Worm (Caenorhabditis elegans) whole organism, L4 larva: ENCODE results near the gene vps-53.

Experiments used
- R02D3.7 ChIP-seq: fragments of 150-350 bp; sonication (generic microtip); optimal IDR thresholded peaks from 3 replicates; lab custom pipeline; 2014; ENCODE audit warnings: missing biosample characterization, missing genetic modification characterization
- Y48G9A.11 ChIP-seq: fragments of 200-800 bp; sonication (Bioruptor generic); IDR thresholded peaks from 2 replicates; pipeline ENCODE4 v1.3.6; 2022; ENCODE audit warnings: missing genetic modification reagents, missing genetic modification characterization, missing compliant biosample characterization
- aha-1 ChIP-seq: fragments of 150-350 bp; peaks from one replicate; lab custom pipeline; 2014; ENCODE audit warnings: missing biosample characterization, missing genetic modification characterization
- ama-1 ChIP-seq: fragments of 150-350 bp; optimal IDR thresholded peaks from 2 replicates; lab custom pipeline; 2014; ENCODE audit warnings: inconsistent platforms, mixed read lengths
- ceh-82 ChIP-seq: sonication (generic microtip); optimal IDR thresholded peaks from 2 replicates; lab custom pipeline; 2017; ENCODE audit warnings: missing biosample characterization, missing genetic modification characterization
- daf-16 ChIP-seq, 3 experiments: sonication (generic microtip); optimal IDR thresholded peaks; 2 replicates each; lab custom pipeline; 2016 to 2017; ENCODE audit warnings: missing genetic modification characterization in 3 of 3, missing genetic modification reagents in 3 of 3, mild to moderate bottlenecking in 2 of 3, missing compliant biosample characterization in 2 of 3, missing biosample characterization in 1 of 3, moderate library complexity in 1 of 3
- dve-1 ChIP-seq: sonication (generic microtip); optimal IDR thresholded peaks from 2 replicates; lab custom pipeline; 2017; ENCODE audit warnings: antibody characterized with exemption, mild to moderate bottlenecking, missing genetic modification characterization, missing compliant biosample characterization; ENCODE audit not compliant: insufficient read depth
- jun-1 ChIP-seq: fragments of 150-350 bp; optimal IDR thresholded peaks from 2 replicates; lab custom pipeline; 2014; ENCODE audit warnings: missing biosample characterization, missing genetic modification reagents, missing genetic modification characterization
- nhr-25 ChIP-seq: sonication (generic microtip); optimal IDR thresholded peaks from 2 replicates; lab custom pipeline; 2017; ENCODE audit warnings: missing genetic modification characterization, mild to moderate bottlenecking, missing compliant biosample characterization, antibody characterized with exemption, moderate library complexity, borderline replicate concordance; ENCODE audit not compliant: insufficient read depth
- nhr-28 ChIP-seq: fragments of 150-350 bp; optimal IDR thresholded peaks from 2 replicates; lab custom pipeline; 2014; ENCODE audit warnings: missing biosample characterization, missing genetic modification characterization
- nhr-77 ChIP-seq: fragments of 150-350 bp; optimal IDR thresholded peaks from 2 replicates; lab custom pipeline; 2014; ENCODE audit warnings: missing biosample characterization, missing genetic modification characterization
- pha-4 ChIP-seq, 2 experiments: fragments of 150-350 bp in 1 of 2; fragments of 200-800 bp in 1 of 2; sonication (Bioruptor generic) in 1 of 2; IDR thresholded peaks in 1 of 2; optimal IDR thresholded peaks in 1 of 2; 2 replicates each; pipeline versions ENCODE4 v1.3.6 to Lab custom; 2014 to 2022; ENCODE audit warnings: missing genetic modification characterization in 2 of 2, missing genetic modification reagents in 2 of 2, missing biosample characterization in 1 of 2, missing compliant biosample characterization in 1 of 2
- skn-1 ChIP-seq: fragments of 150-350 bp; optimal IDR thresholded peaks from 2 replicates; lab custom pipeline; 2014; ENCODE audit warnings: missing biosample characterization, missing genetic modification characterization
- vab-7 ChIP-seq: fragments of 200-800 bp; sonication (Bioruptor generic); IDR thresholded peaks from 2 replicates; pipeline ENCODE4 v1.3.6; 2022; ENCODE audit warnings: missing genetic modification reagents, missing genetic modification characterization, missing compliant biosample characterization

- TF ChIP-seq aha-1 (tag; lab: Kevin White, UChicago) (no peak), nhr-28 (tag; lab: Kevin White, UChicago) (peak; percentile 15), dve-1 (tag; lab: Kevin White, UChicago) (no peak), vab-7 (GFP tag; lab: Robert Waterston, UW) (no peak), nhr-77 (tag; lab: Kevin White, UChicago) (no peak), skn-1 (tag; lab: Kevin White, UChicago) (no peak), ceh-82 (tag; lab: Kevin White, UChicago) (no peak), daf-16 (GFP tag; optimal IDR thresholded peaks at IDR 0.05; lab: Kevin White, UChicago) (no peak), daf-16 (tag; optimal IDR thresholded peaks at IDR 0.05; lab: Kevin White, UChicago) (no peak), R02D3.7 (no peak), pha-4 (GFP tag; IDR thresholded peaks at IDR 0.05; lab: Robert Waterston, UW) (no peak), pha-4 (tag; optimal IDR thresholded peaks at IDR 0.05; lab: Kevin White, UChicago) (no peak), ama-1 (lab: Kevin White, UChicago) (no peak), nhr-25 (no peak), Y48G9A.11 (GFP tag; lab: Robert Waterston, UW) (no peak), jun-1 (no peak)
Measured at ce11 chrIII:9740663-9741062, 16.7 kb downstream of the vps-53 start.
